Worm (Caenorhabditis elegans) whole organism, L3 larva: Measurements from ENCODE around the gene F42A9.3.

Source experiments
- ceh-82 ChIP-seq: fragments of 150-350 bp; optimal IDR thresholded peaks from 2 replicates; lab custom pipeline; 2014; ENCODE audit warnings: missing biosample characterization, missing genetic modification characterization
- elt-3 ChIP-seq, 3 experiments: fragments of 150-350 bp in 1 of 3; sonication (generic microtip) in 2 of 3; optimal IDR thresholded peaks; 2 replicates in 2 of 3; 4 replicates in 1 of 3; lab custom pipeline; 2014 to 2017; ENCODE audit warnings: missing biosample characterization in 3 of 3, missing genetic modification characterization in 3 of 3
- jun-1 ChIP-seq: fragments of 150-350 bp; optimal IDR thresholded peaks from 2 replicates; lab custom pipeline; 2014; ENCODE audit warnings: missing biosample characterization, missing genetic modification reagents, missing genetic modification characterization
- mdl-1 ChIP-seq: fragments of 150-350 bp; optimal IDR thresholded peaks from 2 replicates; lab custom pipeline; 2014; ENCODE audit warnings: missing biosample characterization, missing genetic modification characterization
- nhr-12 ChIP-seq: fragments of 150-350 bp; optimal IDR thresholded peaks from 2 replicates; lab custom pipeline; 2014; ENCODE audit warnings: missing biosample characterization, missing genetic modification characterization
- nhr-28 ChIP-seq: fragments of 150-350 bp; optimal IDR thresholded peaks from 2 replicates; lab custom pipeline; 2014; ENCODE audit warnings: missing biosample characterization, missing genetic modification characterization
- nhr-76 ChIP-seq: fragments of 150-350 bp; sonication (generic microtip); optimal IDR thresholded peaks from 5 replicates; lab custom pipeline; 2014; ENCODE audit warnings: missing biosample characterization, missing genetic modification characterization
- sea-2 ChIP-seq: fragments of 150-350 bp; sonication (generic microtip); optimal IDR thresholded peaks from 4 replicates; lab custom pipeline; 2014; ENCODE audit warnings: missing biosample characterization, missing genetic modification reagents, missing genetic modification characterization
- unc-39 ChIP-seq: sonication (generic microtip); optimal IDR thresholded peaks from 4 replicates; lab custom pipeline; 2017; ENCODE audit warnings: missing biosample characterization, missing genetic modification characterization

ce11 chrIV:8665778-8666177, 48.7 kb downstream of the F42A9.3 start:
- no peak for TF ChIP-seq nhr-76
- TF ChIP-seq sea-2: no peak
- TF ChIP-seq elt-3 (tag; optimal IDR thresholded peaks at IDR 0.05; lab: Kevin White, UChicago): no peak
- TF ChIP-seq nhr-12 (tag; lab: Kevin White, UChicago): no peak
- no peak for TF ChIP-seq nhr-28 (tag; lab: Kevin White, UChicago)
- TF ChIP-seq jun-1: no peak
- TF ChIP-seq ceh-82 (tag; lab: Kevin White, UChicago): no peak
- TF ChIP-seq mdl-1 (tag; lab: Kevin White, UChicago): no peak
- no peak for TF ChIP-seq unc-39 (tag; lab: Kevin White, UChicago)
